Fruit fly (Drosophila melanogaster) Kc167 (cell line): Measurements from ENCODE around the gene CG5418.

ENCODE experiments used
- Myc ChIP-seq: fragments of >200 bp; optimal IDR thresholded peaks from 2 replicates; lab custom pipeline; 2017; ENCODE audit warnings: missing external identifiers
- Sin3A ChIP-seq: fragments of >200 bp; optimal IDR thresholded peaks from 2 replicates; lab custom pipeline; 2018; ENCODE audit warnings: missing external identifiers
- h ChIP-seq: fragments of >200 bp; optimal IDR thresholded peaks from 3 replicates; lab custom pipeline; 2018; ENCODE audit warnings: missing external identifiers
- insv ChIP-seq: fragments of >200 bp; optimal IDR thresholded peaks from 3 replicates; lab custom pipeline; 2018; ENCODE audit warnings: missing external identifiers
- psq ChIP-seq: fragments of >200 bp; optimal IDR thresholded peaks from 2 replicates; lab custom pipeline; 2017; ENCODE audit warnings: missing external identifiers
- ttk ChIP-seq: sonication (Bioruptor generic); optimal IDR thresholded peaks from 2 replicates; lab custom pipeline; 2017; ENCODE audit warnings: missing external identifiers

- no peak for TF ChIP-seq h
- TF ChIP-seq psq (lab: Kevin White, UChicago) = no peak
- no peak for TF ChIP-seq ttk (lab: Kevin White, UChicago)
- TF ChIP-seq insv (lab: Kevin White, UChicago) = no peak
- TF ChIP-seq Sin3A (lab: Kevin White, UChicago) = no peak
- TF ChIP-seq Myc (lab: Kevin White, UChicago) = no peak
Observed at dm6 chr2L:12463037-12463436, 10.0 kb upstream of the CG5418 start.
